Worm (Caenorhabditis elegans) whole organism, early embryonic: Measurements from ENCODE around the gene rnh-1.1.

Experiments used
- B0310.2 ChIP-seq: sonication (generic microtip); optimal IDR thresholded peaks from 2 replicates; lab custom pipeline; 2016; ENCODE audit warnings: mild to moderate bottlenecking, missing genetic modification characterization, missing compliant biosample characterization
- F13C5.2 ChIP-seq: sonication (generic microtip); optimal IDR thresholded peaks from 2 replicates; lab custom pipeline; 2017; ENCODE audit warnings: mild to moderate bottlenecking, missing genetic modification characterization, inconsistent platforms, missing compliant biosample characterization
- aly-1 ChIP-seq: sonication (generic microtip); optimal IDR thresholded peaks from 2 replicates; lab custom pipeline; 2016; ENCODE audit warnings: missing genetic modification characterization, missing compliant biosample characterization
- ama-1 ChIP-seq: fragments of 150-350 bp; optimal IDR thresholded peaks from 2 replicates; lab custom pipeline; 2014
- ceh-36 ChIP-seq: sonication (generic microtip); optimal IDR thresholded peaks from 2 replicates; lab custom pipeline; 2016; ENCODE audit warnings: missing genetic modification characterization, inconsistent platforms, missing compliant biosample characterization
- flt-1 ChIP-seq: fragments of 200-800 bp; sonication (Bioruptor generic); IDR thresholded peaks from 2 replicates; pipeline ENCODE4 v1.3.6; 2022; ENCODE audit warnings: missing genetic modification characterization, missing compliant biosample characterization
- hmbx-1 ChIP-seq: sonication (generic microtip); optimal IDR thresholded peaks from 2 replicates; lab custom pipeline; 2016; ENCODE audit warnings: mild to moderate bottlenecking, missing genetic modification characterization, missing compliant biosample characterization
- hmg-4 ChIP-seq: fragments of 200-800 bp; sonication (Bioruptor generic); optimal IDR thresholded peaks from 2 replicates; lab custom pipeline; 2018; ENCODE audit warnings: mild to moderate bottlenecking, missing genetic modification characterization, missing compliant biosample characterization
- hnd-1 ChIP-seq: sonication (generic microtip); optimal IDR thresholded peaks from 2 replicates; lab custom pipeline; 2016; ENCODE audit warnings: missing genetic modification characterization, missing compliant biosample characterization
- pes-1 ChIP-seq: fragments of 200-800 bp; sonication (Bioruptor generic); IDR thresholded peaks from 2 replicates; pipeline ENCODE4 v1.3.6; 2022; ENCODE audit warnings: missing genetic modification reagents, missing genetic modification characterization, missing compliant biosample characterization
- scrt-1 ChIP-seq: fragments of 200-800 bp; sonication (Bioruptor generic); IDR thresholded peaks from 2 replicates; pipeline ENCODE4 v1.3.6; 2022; ENCODE audit warnings: missing genetic modification characterization, missing compliant biosample characterization
- tbx-11 ChIP-seq: fragments of 200-800 bp; sonication (Bioruptor generic); IDR thresholded peaks from 2 replicates; pipeline ENCODE4 v1.3.6; 2022; ENCODE audit warnings: missing genetic modification characterization, missing compliant biosample characterization
- tbx-37 ChIP-seq: fragments of 200-800 bp; sonication (Bioruptor generic); conservative IDR thresholded peaks from 2 replicates; pipeline ENCODE4 v1.3.6; 2022; ENCODE audit warnings: missing genetic modification reagents, missing genetic modification characterization, missing compliant biosample characterization
- tra-4 ChIP-seq: sonication (generic microtip); optimal IDR thresholded peaks from 2 replicates; lab custom pipeline; 2017; ENCODE audit warnings: missing genetic modification characterization, missing compliant biosample characterization

DNA sequence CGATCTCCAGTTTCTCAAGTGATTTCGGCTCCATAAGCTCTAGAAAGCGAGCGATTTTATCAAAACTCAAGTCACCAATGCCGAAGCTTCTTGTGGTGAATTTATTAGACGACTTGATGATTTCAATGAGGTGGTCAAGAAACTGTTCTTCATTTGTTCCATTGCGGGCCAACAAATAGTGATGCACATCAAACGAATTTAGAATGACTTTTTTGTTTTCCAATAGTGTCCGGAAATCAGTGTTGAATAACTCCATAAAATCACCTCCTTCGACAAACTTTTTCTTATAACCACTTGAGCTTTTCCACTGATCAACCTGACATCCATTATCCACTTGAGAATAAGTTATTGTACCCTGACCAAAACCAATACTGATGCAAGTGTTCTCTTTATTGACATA, 21.7 kb downstream of the rnh-1.1 start:
- no peak for TF ChIP-seq ama-1
- no peak for TF ChIP-seq tbx-37 (GFP tag; lab: Robert Waterston, UW)
- no peak for TF ChIP-seq hmg-4 (GFP tag; lab: Kevin White, UChicago)
- TF ChIP-seq F13C5.2 (tag; lab: Kevin White, UChicago): no peak
- no peak for TF ChIP-seq hnd-1
- TF ChIP-seq aly-1: no peak
- TF ChIP-seq pes-1 (GFP tag; lab: Robert Waterston, UW): no peak
- TF ChIP-seq hmbx-1 (tag; lab: Kevin White, UChicago): no peak
- no peak for TF ChIP-seq tbx-11
- no peak for TF ChIP-seq flt-1
- no peak for TF ChIP-seq scrt-1 (GFP tag; lab: Robert Waterston, UW)
- no peak for TF ChIP-seq B0310.2 (tag; lab: Kevin White, UChicago)
- TF ChIP-seq ceh-36 (tag; lab: Kevin White, UChicago): no peak
- no peak for TF ChIP-seq tra-4 (tag; lab: Kevin White, UChicago)
